Fruit fly (Drosophila melanogaster): ENCODE measurements around the gene zpg.

Gene zpg

DNA sequence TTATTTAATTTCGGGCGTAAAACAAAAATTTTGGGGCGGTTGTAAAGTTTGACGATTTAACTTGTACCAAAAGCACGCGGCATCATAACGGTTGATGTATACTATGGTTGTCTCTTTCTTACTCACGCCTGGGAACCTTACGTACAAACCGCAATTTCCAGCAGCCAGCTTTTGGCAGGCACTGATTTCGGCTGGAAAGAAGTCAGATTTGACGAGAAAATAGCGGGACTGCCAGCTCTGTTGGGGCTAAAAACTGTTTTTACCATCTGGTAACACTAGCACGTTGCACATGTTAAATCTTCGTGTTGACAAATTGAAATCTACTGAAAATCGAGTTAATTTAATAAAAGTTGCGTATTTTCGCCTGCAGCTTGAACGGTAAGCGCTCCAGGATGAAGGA, at the start of gene zpg:
Gene zpg (minus strand): TSS at position 108 of the 400 bp plus-strand sequence.
- TF ChIP-seq brk (GFP tag; optimal IDR thresholded peaks at IDR 0.05) (no peak), CG32264 (GFP tag; optimal IDR thresholded peaks at IDR 0.05) (no peak), GATAd (GFP tag; optimal IDR thresholded peaks at IDR 0.05) (no peak), woc (GFP tag; optimal IDR thresholded peaks at IDR 0.05) (no peak), h (GFP tag; optimal IDR thresholded peaks at IDR 0.05) (no peak), OdsH (GFP tag; optimal IDR thresholded peaks at IDR 0.05) (no peak), usp (GFP tag; optimal IDR thresholded peaks at IDR 0.05) (no peak), sage (GFP tag; optimal IDR thresholded peaks at IDR 0.05) (no peak), Abd-B (GFP tag; optimal IDR thresholded peaks at IDR 0.05) (no peak), rgr (GFP tag; optimal IDR thresholded peaks at IDR 0.05) (no peak), Mio (GFP tag; optimal IDR thresholded peaks at IDR 0.05) (no peak), Hnf4 (GFP tag; optimal IDR thresholded peaks at IDR 0.05) (no peak), Hr78 (GFP tag; optimal IDR thresholded peaks at IDR 0.05) (no peak), Rel (GFP tag; optimal IDR thresholded peaks at IDR 0.05) (no peak), Rel (tag; optimal IDR thresholded peaks at IDR 0.05) (no peak), foxo (GFP tag; optimal IDR thresholded peaks at IDR 0.05) (no peak), Jra (GFP tag; optimal IDR thresholded peaks at IDR 0.05) (no peak), Dfd (GFP tag; optimal IDR thresholded peaks at IDR 0.05) (no peak), fru (GFP tag; optimal IDR thresholded peaks at IDR 0.05) (no peak), Dif (GFP tag; optimal IDR thresholded peaks at IDR 0.05; ENCODE audit: partially characterized antibody) (peak; percentile 81), tai (GFP tag; optimal IDR thresholded peaks at IDR 0.05) (no peak), N (GFP tag; optimal IDR thresholded peaks at IDR 0.05) (no peak), CrebA (GFP tag; optimal IDR thresholded peaks at IDR 0.05; ENCODE audit: borderline replicate concordance) (no peak), ey (GFP tag; optimal IDR thresholded peaks at IDR 0.05) (no peak), sv (GFP tag; optimal IDR thresholded peaks at IDR 0.05) (no peak), Sp1 (GFP tag; optimal IDR thresholded peaks at IDR 0.05) (no peak), dsf (GFP tag; optimal IDR thresholded peaks at IDR 0.05; ENCODE audit: borderline replicate concordance) (no peak), HLH106 (tag; optimal IDR thresholded peaks at IDR 0.05) (no peak), lola (GFP tag; optimal IDR thresholded peaks at IDR 0.05) (no peak), Myc (optimal IDR thresholded peaks at IDR 0.05) (peak; percentile 92), jim (GFP tag; optimal IDR thresholded peaks at IDR 0.05) (no peak), pan (optimal IDR thresholded peaks at IDR 0.05) (no peak), Vsx2 (GFP tag; optimal IDR thresholded peaks at IDR 0.05; ENCODE audit: partially characterized antibody) (peak; percentile 62), dmrt93B (GFP tag; optimal IDR thresholded peaks at IDR 0.05) (no peak), dl (GFP tag; optimal IDR thresholded peaks at IDR 0.05; ENCODE audit: insufficient read depth in 1 of 2, partially characterized antibody in 2 of 2) (peak in 1 of 2 experiments; percentile 9)

DNA sequence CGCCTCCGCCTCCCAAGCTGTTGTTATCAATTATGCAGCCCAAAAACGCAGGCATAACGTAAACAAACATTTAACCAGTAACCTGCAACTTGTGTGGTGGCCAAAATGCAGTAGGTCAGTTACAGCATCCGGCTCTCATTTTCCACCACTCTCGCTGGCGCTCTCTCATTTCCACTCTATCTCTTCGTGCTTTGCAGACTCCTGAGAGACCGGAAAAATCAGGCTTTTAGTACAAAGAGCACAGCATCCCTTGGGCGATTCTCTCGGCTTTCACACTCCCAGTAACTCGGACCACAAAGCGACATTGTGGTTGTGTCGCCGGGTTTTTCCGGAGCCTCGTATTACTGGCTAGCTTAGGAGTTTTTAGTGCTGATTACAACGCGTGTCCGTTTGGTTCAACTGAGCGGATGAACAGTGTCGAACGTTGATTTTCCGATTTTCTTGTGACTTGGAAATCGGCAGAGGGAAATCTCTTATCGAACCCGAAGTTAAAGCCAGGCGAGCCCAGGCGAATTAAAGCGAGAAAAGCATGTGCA, 17.9 kb upstream of the zpg start, which contains the start of gene GluRIA:
Gene GluRIA (plus strand): TSS at position 364 of the 536 bp plus-strand sequence.
- TF ChIP-seq Mio (GFP tag; optimal IDR thresholded peaks at IDR 0.05) (no peak), h (GFP tag; optimal IDR thresholded peaks at IDR 0.05) (no peak), CG9705 (GFP tag; optimal IDR thresholded peaks at IDR 0.05) (no peak), Hr78 (GFP tag; optimal IDR thresholded peaks at IDR 0.05) (no peak), brk (GFP tag; optimal IDR thresholded peaks at IDR 0.05) (no peak), jim (GFP tag; optimal IDR thresholded peaks at IDR 0.05) (no peak)

DNA sequence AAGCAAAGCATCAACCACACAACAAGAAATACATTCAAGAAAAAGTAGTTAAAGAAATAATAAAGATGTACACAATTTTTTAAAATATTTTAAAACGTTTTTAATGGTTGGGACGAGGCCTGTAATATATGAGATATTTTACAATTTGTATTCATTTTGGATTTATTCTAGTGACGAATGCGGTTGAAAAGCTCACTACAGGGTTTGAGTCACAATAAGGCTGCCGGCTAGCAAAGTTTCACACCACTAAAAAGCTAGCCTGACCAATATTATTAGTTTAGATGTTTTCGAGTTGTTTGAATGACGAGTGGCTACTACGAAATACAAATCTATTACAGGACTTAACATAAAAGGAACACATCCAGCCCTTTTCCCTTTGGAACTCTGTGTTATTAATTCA, 13.2 kb upstream of the zpg start:
- TF ChIP-seq sv (GFP tag; optimal IDR thresholded peaks at IDR 0.05): no peak
- TF ChIP-seq Hnf4 (GFP tag; optimal IDR thresholded peaks at IDR 0.05): no peak
- no peak for TF ChIP-seq CG9705 (GFP tag; optimal IDR thresholded peaks at IDR 0.05)
- TF ChIP-seq h (GFP tag; optimal IDR thresholded peaks at IDR 0.05): no peak
- TF ChIP-seq Hr83 (GFP tag; optimal IDR thresholded peaks at IDR 0.05; ENCODE audit: poor library complexity, severe bottlenecking): no peak
- TF ChIP-seq dl (GFP tag; optimal IDR thresholded peaks at IDR 0.05; ENCODE audit: insufficient read depth in 1 of 2, partially characterized antibody in 2 of 2): no peak
- TF ChIP-seq dmrt93B (GFP tag; optimal IDR thresholded peaks at IDR 0.05): no peak
- TF ChIP-seq CrebA (GFP tag; optimal IDR thresholded peaks at IDR 0.05; ENCODE audit: borderline replicate concordance): no peak
- no peak for TF ChIP-seq ey (GFP tag; optimal IDR thresholded peaks at IDR 0.05)

Measured in whole organism, wandering third instar larva.